Fruit fly (Drosophila melanogaster) whole organism, embryonic: ENCODE results near the gene CG1986.
A peak's percentile ranks its signal among the peaks of the same experiment; 100 is the strongest.

ENCODE experiments used
- B-H1 ChIP-seq: fragments of 200-800 bp; sonication (Bioruptor generic); IDR thresholded peaks from 3 replicates; pipeline ENCODE4 v1.3.6; 2022; ENCODE audit warnings: missing biosample characterization, missing genetic modification characterization
- Blimp-1 ChIP-seq: fragments of 200-800 bp; sonication (Bioruptor generic); optimal IDR thresholded peaks from 3 replicates; lab custom pipeline; 2018; ENCODE audit warnings: missing biosample characterization, missing genetic modification characterization, mild to moderate bottlenecking, moderate library complexity, missing genetic modification reagents
- CG10462 ChIP-seq: fragments of 200-800 bp; sonication (Bioruptor generic); optimal IDR thresholded peaks from 2 replicates; lab custom pipeline; 2016; ENCODE audit warnings: missing biosample characterization, missing genetic modification characterization
- CG11695 ChIP-seq: fragments of 200-800 bp; sonication (Bioruptor generic); IDR thresholded peaks from 3 replicates; pipeline ENCODE4 v1.3.6; 2022; ENCODE audit warnings: missing biosample characterization, missing genetic modification characterization
- CG12659 ChIP-seq: fragments of 200-800 bp; sonication (Bioruptor generic); optimal IDR thresholded peaks from 3 replicates; lab custom pipeline; 2017; ENCODE audit warnings: mild to moderate bottlenecking, missing biosample characterization, missing genetic modification reagents, missing genetic modification characterization
- CG15073 ChIP-seq: fragments of 200-800 bp; sonication (Bioruptor generic); optimal IDR thresholded peaks from 2 replicates; lab custom pipeline; 2016; ENCODE audit warnings: missing biosample characterization, missing genetic modification characterization
- CG15269 ChIP-seq: fragments of 200-800 bp; sonication (Bioruptor generic); optimal IDR thresholded peaks from 2 replicates; lab custom pipeline; 2018; ENCODE audit warnings: missing biosample characterization, mild to moderate bottlenecking, missing genetic modification characterization, moderate library complexity
- CG17328 ChIP-seq: fragments of 200-800 bp; sonication (Bioruptor generic); IDR thresholded peaks from 2 replicates; pipeline ENCODE4 v1.3.6; 2022; ENCODE audit warnings: missing biosample characterization, missing genetic modification characterization
- CG2129 ChIP-seq: fragments of 200-800 bp; sonication (Bioruptor generic); IDR thresholded peaks from 2 replicates; pipeline ENCODE4 v1.3.6; 2022; ENCODE audit warnings: missing biosample characterization, missing genetic modification characterization; ENCODE audit not compliant: partially characterized antibody
- CG30403 ChIP-seq: fragments of 200-800 bp; sonication (Bioruptor generic); optimal IDR thresholded peaks from 3 replicates; lab custom pipeline; 2016; ENCODE audit warnings: missing biosample characterization, missing genetic modification characterization
- CG3065 ChIP-seq: fragments of 200-800 bp; sonication (Bioruptor generic); optimal IDR thresholded peaks from 2 replicates; lab custom pipeline; 2016; ENCODE audit warnings: missing biosample characterization, missing genetic modification characterization
- CG31224 ChIP-seq: fragments of 200-800 bp; sonication (Bioruptor generic); IDR thresholded peaks from 2 replicates; pipeline ENCODE4 v1.3.6; 2022; ENCODE audit warnings: missing biosample characterization, missing genetic modification characterization
- CG32532 ChIP-seq: fragments of 200-800 bp; sonication (Bioruptor generic); IDR thresholded peaks from 2 replicates; pipeline ENCODE4 v1.3.6; 2022; ENCODE audit warnings: missing biosample characterization, missing genetic modification characterization
- CG3995 ChIP-seq: fragments of 200-800 bp; sonication (Bioruptor generic); optimal IDR thresholded peaks from 3 replicates; lab custom pipeline; 2016; ENCODE audit warnings: missing biosample characterization, missing genetic modification characterization
- CG6175 ChIP-seq: fragments of 200-800 bp; sonication (Bioruptor generic); IDR thresholded peaks from 3 replicates; pipeline ENCODE4 v1.3.6; 2022; ENCODE audit warnings: missing biosample characterization, missing genetic modification characterization
- CG6791 ChIP-seq: fragments of 200-800 bp; sonication (Bioruptor generic); IDR thresholded peaks from 3 replicates; pipeline ENCODE4 v1.3.6; 2022; ENCODE audit warnings: missing biosample characterization, missing genetic modification characterization; ENCODE audit not compliant: partially characterized antibody
- CG7928 ChIP-seq: fragments of 200-800 bp; sonication (Bioruptor generic); optimal IDR thresholded peaks from 2 replicates; lab custom pipeline; 2017; ENCODE audit warnings: missing biosample characterization, mild to moderate bottlenecking, missing genetic modification characterization
- CG7987 ChIP-seq: fragments of 200-800 bp; sonication (Bioruptor generic); optimal IDR thresholded peaks from 2 replicates; lab custom pipeline; 2018; ENCODE audit warnings: missing biosample characterization, mild to moderate bottlenecking, missing genetic modification characterization, moderate library complexity
- CG8089 ChIP-seq: fragments of 200-800 bp; sonication (Bioruptor generic); optimal IDR thresholded peaks from 3 replicates; lab custom pipeline; 2016; ENCODE audit warnings: missing biosample characterization, missing genetic modification characterization
- CG8281 ChIP-seq: fragments of 200-800 bp; sonication (Bioruptor generic); optimal IDR thresholded peaks from 2 replicates; lab custom pipeline; 2018; ENCODE audit warnings: missing biosample characterization, mild to moderate bottlenecking, missing genetic modification characterization, moderate library complexity
- CG8765 ChIP-seq: fragments of 200-800 bp; sonication (Bioruptor generic); IDR thresholded peaks from 2 replicates; pipeline ENCODE4 v1.3.6; 2022; ENCODE audit warnings: missing biosample characterization, missing genetic modification characterization
- Camta ChIP-seq: fragments of 200-800 bp; sonication (Bioruptor generic); optimal IDR thresholded peaks from 2 replicates; lab custom pipeline; 2016; ENCODE audit warnings: missing biosample characterization, missing genetic modification characterization
- Dref ChIP-seq: fragments of 200-800 bp; sonication (Bioruptor generic); IDR thresholded peaks from 2 replicates; pipeline ENCODE4 v1.3.6; 2022; ENCODE audit warnings: missing biosample characterization, missing genetic modification characterization
- HHEX ChIP-seq: fragments of 200-800 bp; sonication (Bioruptor generic); optimal IDR thresholded peaks from 3 replicates; lab custom pipeline; 2017; ENCODE audit warnings: missing biosample characterization, mild to moderate bottlenecking, missing genetic modification characterization, missing genetic modification reagents
- Neu2 ChIP-seq: fragments of 200-800 bp; sonication (Bioruptor generic); optimal IDR thresholded peaks from 3 replicates; lab custom pipeline; 2016; ENCODE audit warnings: missing biosample characterization, missing genetic modification characterization, borderline replicate concordance
- Ravus ChIP-seq: fragments of 200-800 bp; sonication (Bioruptor generic); IDR thresholded peaks from 2 replicates; pipeline ENCODE4 v1.3.6; 2022; ENCODE audit warnings: missing biosample characterization, missing genetic modification characterization
- Side ChIP-seq: fragments of 200-800 bp; sonication (Bioruptor generic); optimal IDR thresholded peaks from 2 replicates; lab custom pipeline; 2016; ENCODE audit warnings: missing biosample characterization, missing genetic modification characterization
- ab ChIP-seq: fragments of 200-800 bp; sonication (Bioruptor generic); optimal IDR thresholded peaks from 2 replicates; lab custom pipeline; 2016; ENCODE audit warnings: missing biosample characterization, missing genetic modification characterization
- ato ChIP-seq: fragments of 200-800 bp; sonication (Bioruptor generic); IDR thresholded peaks from 2 replicates; pipeline ENCODE4 v1.3.6; 2022; ENCODE audit warnings: missing biosample characterization, missing genetic modification characterization; ENCODE audit not compliant: partially characterized antibody
- bbx ChIP-seq: fragments of 200-800 bp; sonication (Bioruptor generic); IDR thresholded peaks from 2 replicates; pipeline ENCODE4 v1.3.6; 2022; ENCODE audit warnings: missing biosample characterization, missing genetic modification characterization; ENCODE audit not compliant: partially characterized antibody
- fru ChIP-seq: fragments of >200 bp; optimal IDR thresholded peaks from 2 replicates; lab custom pipeline; 2017
- insv ChIP-seq, 2 experiments: fragments of 200-800 bp; sonication (Bioruptor generic); optimal IDR thresholded peaks; 3 replicates each; lab custom pipeline; 2016 to 2018; ENCODE audit warnings: missing biosample characterization in 2 of 2, missing genetic modification characterization in 2 of 2
- jing ChIP-seq: fragments of 200-800 bp; sonication (Bioruptor generic); optimal IDR thresholded peaks from 2 replicates; lab custom pipeline; 2018; ENCODE audit warnings: missing biosample characterization, mild to moderate bottlenecking, missing genetic modification characterization
- ken ChIP-seq: fragments of 200-800 bp; sonication (Bioruptor generic); IDR thresholded peaks from 3 replicates; pipeline ENCODE4 v1.3.6; 2022; ENCODE audit warnings: missing biosample characterization, missing genetic modification characterization
- lola ChIP-seq, 3 experiments: fragments of >200 bp in 2 of 3; fragments of 200-800 bp in 1 of 3; sonication (Bioruptor generic) in 1 of 3; optimal IDR thresholded peaks; 2 replicates each; lab custom pipeline; 2017 to 2019; ENCODE audit warnings: missing biosample characterization in 3 of 3, missing genetic modification characterization in 3 of 3, mild to moderate bottlenecking in 1 of 3, moderate library complexity in 1 of 3
- lov ChIP-seq, 2 experiments: fragments of 200-800 bp in 1 of 2; fragments of >200 bp in 1 of 2; sonication (Bioruptor generic) in 1 of 2; IDR thresholded peaks in 1 of 2; optimal IDR thresholded peaks in 1 of 2; 2 replicates in 1 of 2; 3 replicates in 1 of 2; pipeline versions ENCODE4 v1.3.6 to Lab custom; 2017 to 2022; ENCODE audit warnings: missing biosample characterization in 1 of 2, missing genetic modification characterization in 1 of 2
- luna ChIP-seq: fragments of 200-800 bp; sonication (Bioruptor generic); optimal IDR thresholded peaks from 2 replicates; lab custom pipeline; 2016; ENCODE audit warnings: missing biosample characterization, missing genetic modification characterization
- pros ChIP-seq: fragments of 200-800 bp; sonication (Bioruptor generic); optimal IDR thresholded peaks from 3 replicates; lab custom pipeline; 2019; ENCODE audit warnings: missing biosample characterization, mild to moderate bottlenecking, missing genetic modification characterization, moderate library complexity
- pzg ChIP-seq: fragments of 200-800 bp; sonication (Bioruptor generic); optimal IDR thresholded peaks from 3 replicates; lab custom pipeline; 2018; ENCODE audit warnings: missing biosample characterization, mild to moderate bottlenecking, missing genetic modification characterization, moderate library complexity
- slou ChIP-seq: fragments of 200-800 bp; sonication (Bioruptor generic); optimal IDR thresholded peaks from 3 replicates; lab custom pipeline; 2016; ENCODE audit warnings: missing biosample characterization, missing genetic modification characterization
- sqz ChIP-seq: fragments of 200-800 bp; sonication (Bioruptor generic); optimal IDR thresholded peaks from 3 replicates; lab custom pipeline; 2018; ENCODE audit warnings: missing biosample characterization, mild to moderate bottlenecking, missing genetic modification characterization
- tll ChIP-seq, 2 experiments: fragments of 200-800 bp in 1 of 2; fragments of >200 bp in 1 of 2; sonication (Bioruptor generic) in 1 of 2; optimal IDR thresholded peaks; 2 replicates each; lab custom pipeline; 2017 to 2019; ENCODE audit warnings: missing biosample characterization in 2 of 2, missing genetic modification characterization in 2 of 2, mild to moderate bottlenecking in 1 of 2, moderate library complexity in 1 of 2
- toy ChIP-seq: fragments of 200-800 bp; sonication (Bioruptor generic); IDR thresholded peaks from 2 replicates; pipeline ENCODE4 v1.3.6; 2022; ENCODE audit warnings: missing biosample characterization, missing genetic modification characterization
- trh ChIP-seq: fragments of 200-800 bp; sonication (Bioruptor generic); optimal IDR thresholded peaks from 2 replicates; lab custom pipeline; 2016; ENCODE audit warnings: missing biosample characterization, missing genetic modification characterization
- tup ChIP-seq: fragments of 200-800 bp; sonication (Bioruptor generic); optimal IDR thresholded peaks from 2 replicates; lab custom pipeline; 2016; ENCODE audit warnings: missing biosample characterization, mild to moderate bottlenecking, missing genetic modification characterization, moderate library complexity
- twi ChIP-seq: fragments of 200-800 bp; optimal IDR thresholded peaks from 2 replicates; lab custom pipeline; 2019; ENCODE audit warnings: missing biosample characterization, mild to moderate bottlenecking, missing genetic modification characterization, moderate library complexity
- zfh1 ChIP-seq: fragments of 200-800 bp; sonication (Bioruptor generic); IDR thresholded peaks from 3 replicates; pipeline ENCODE4 v1.3.6; 2022; ENCODE audit warnings: missing biosample characterization, missing genetic modification characterization
- zfh2 ChIP-seq: fragments of 200-800 bp; sonication (Bioruptor generic); optimal IDR thresholded peaks from 2 replicates; lab custom pipeline; 2016; ENCODE audit warnings: missing biosample characterization, missing genetic modification characterization

Gene CG1986

DNA sequence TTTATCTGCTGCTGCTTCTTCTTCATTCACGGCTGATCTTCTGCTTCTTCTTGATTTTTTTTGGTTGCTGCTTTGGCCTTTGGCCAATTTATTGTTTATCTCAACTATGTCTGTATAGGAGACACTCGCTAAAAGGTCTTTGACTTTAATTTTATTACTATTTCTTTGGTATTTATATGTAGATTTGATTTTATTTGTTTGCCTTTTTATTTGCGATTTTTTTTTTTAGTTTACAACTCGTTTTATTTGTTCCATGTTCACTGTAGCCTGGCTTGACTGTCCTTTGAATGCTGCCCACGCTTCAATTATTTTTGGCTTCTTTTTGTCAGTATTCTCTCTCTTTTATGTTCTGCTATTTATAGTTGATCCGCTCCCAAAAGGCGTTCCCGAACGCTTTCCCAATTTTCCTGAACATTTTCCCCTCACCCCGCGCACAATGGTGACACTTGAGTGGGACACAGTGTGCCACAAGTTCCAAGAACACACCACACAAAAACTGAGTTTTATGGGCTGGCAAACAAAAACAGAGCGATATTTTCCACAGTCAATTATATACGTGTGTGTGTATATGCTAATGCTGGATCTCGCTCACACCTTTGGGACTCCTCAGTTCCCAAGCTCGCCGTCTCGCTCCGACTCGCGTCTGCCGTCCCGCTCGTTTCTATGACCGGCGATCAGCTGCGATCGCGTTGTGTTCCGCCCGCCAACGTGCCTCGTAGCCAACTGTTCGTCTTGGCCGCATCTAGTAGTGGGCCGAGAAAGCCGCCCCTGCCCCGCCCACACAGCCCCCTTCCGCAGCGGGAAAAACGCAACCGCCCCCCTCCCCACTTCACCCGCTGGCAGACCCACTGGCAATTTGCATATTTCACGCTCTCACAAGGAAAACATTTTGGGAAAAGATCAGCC lies 34.7 kb downstream of the CG1986 start, which contains the start of gene CG15247 (continued):
- TF ChIP-seq CG7928 (no peak), CG8281 (tag; lab: Kevin White, UChicago) (peak; percentile 56), CG11695 (GFP tag; lab: Robert Waterston, UW) (peak; percentile 75; the same call in 2 of the 3 replicates), CG3065 (GFP tag; lab: Kevin White, UChicago) (peak; percentile 7), ab (no peak), CG17328 (GFP tag; lab: Robert Waterston, UW) (peak; percentile 69), CG32532 (GFP tag; lab: Robert Waterston, UW) (peak; percentile 87), Side (peak; percentile 53), tll (GFP tag; optimal IDR thresholded peaks at IDR 0.05; lab: Kevin White, UChicago) (no peak), Blimp-1 (GFP tag; lab: Kevin White, UChicago) (peak; percentile 71), CG10462 (no peak), Camta (GFP tag; lab: Kevin White, UChicago) (peak; percentile 66), toy (GFP tag; lab: Robert Waterston, UW) (0 out of 2 replicates have a peak, but pooled peaks have one; percentile 24), Neu2 (GFP tag; lab: Kevin White, UChicago) (no peak), Dref (GFP tag; lab: Robert Waterston, UW) (no peak), pros (GFP tag; lab: Kevin White, UChicago) (no peak), ken (GFP tag; lab: Robert Waterston, UW) (peak; percentile 77), bbx (GFP tag; lab: Robert Waterston, UW) (no peak), CG15269 (tag; lab: Kevin White, UChicago) (peak; percentile 82), CG12659 (GFP tag; lab: Kevin White, UChicago) (peak; percentile 62), twi (peak; percentile 15), slou (GFP tag; lab: Kevin White, UChicago) (peak; percentile 33), pzg (GFP tag; lab: Kevin White, UChicago) (no peak), CG2129 (GFP tag; lab: Robert Waterston, UW) (no peak), CG7987 (GFP tag; lab: Kevin White, UChicago) (no peak), luna (no peak), zfh2 (peak; percentile 66), CG15073 (GFP tag; lab: Kevin White, UChicago) (no peak), B-H1 (peak; percentile 68), CG30403 (GFP tag; lab: Kevin White, UChicago) (peak; percentile 69), CG31224 (peak; percentile 66), zfh1 (GFP tag; lab: Robert Waterston, UW) (peak; percentile 83), insv (GFP tag; optimal IDR thresholded peaks at IDR 0.05; lab: Kevin White, UChicago) (no peak), HHEX (peak; percentile 30), lola (GFP tag; optimal IDR thresholded peaks at IDR 0.05; lab: Kevin White, UChicago) (peak in 1 of 3 experiments; percentile 56), CG3995 (GFP tag; lab: Kevin White, UChicago) (peak; percentile 28), CG8765 (GFP tag; lab: Robert Waterston, UW) (peak; percentile 65), sqz (GFP tag; lab: Kevin White, UChicago) (peak; percentile 51), Ravus (GFP tag; lab: Robert Waterston, UW) (peak; percentile 49), tup (GFP tag; lab: Kevin White, UChicago) (no peak), fru (lab: Kevin White, UChicago) (no peak), CG8089 (GFP tag; lab: Kevin White, UChicago) (peak; percentile 33), CG6175 (GFP tag; lab: Robert Waterston, UW) (peak; percentile 64; the same call in 2 of the 3 replicates), CG6791 (no peak), trh (GFP tag; lab: Kevin White, UChicago) (peak; percentile 43), jing (GFP tag; lab: Kevin White, UChicago) (no peak), lov (optimal IDR thresholded peaks at IDR 0.05; lab: Kevin White, UChicago) (no peak), lov (GFP tag; IDR thresholded peaks at IDR 0.05; lab: Robert Waterston, UW) (peak; percentile 55; the same call in 1 of the 3 replicates), ato (GFP tag; lab: Robert Waterston, UW) (no peak)
